Worm (Caenorhabditis elegans): Measurements from ENCODE around the gene ceeh-1.

Gene ceeh-1

ce11 chrIII:793595-793994 lies 38.5 kb downstream of the ceeh-1 start, which contains the start of gene snt-2:
Gene snt-2, minus strand, starts transcription at chrIII:793733.
- TF ChIP-seq lin-39 (tag; optimal IDR thresholded peaks at IDR 0.05): no peak
- TF ChIP-seq unc-62 (GFP tag; optimal IDR thresholded peaks at IDR 0.05): no peak
- TF ChIP-seq nhr-12 (tag; optimal IDR thresholded peaks at IDR 0.05): no peak
- TF ChIP-seq peb-1 (tag; optimal IDR thresholded peaks at IDR 0.05): no peak
- no peak for TF ChIP-seq ztf-4 (tag; optimal IDR thresholded peaks at IDR 0.05)
- TF ChIP-seq lin-13 (GFP tag; optimal IDR thresholded peaks at IDR 0.05): peak; percentile 75
- peak; percentile 48 for TF ChIP-seq fos-1 (tag; optimal IDR thresholded peaks at IDR 0.05)
- no peak for TF ChIP-seq skn-1 (tag; optimal IDR thresholded peaks at IDR 0.05)
- no peak for TF ChIP-seq ztf-11 (tag; optimal IDR thresholded peaks at IDR 0.05)
- TF ChIP-seq crh-2 (tag; optimal IDR thresholded peaks at IDR 0.05): peak; percentile 81
- TF ChIP-seq nhr-23 (tag; optimal IDR thresholded peaks at IDR 0.05): no peak
- peak; percentile 45 for TF ChIP-seq F13H6.1 (tag; optimal IDR thresholded peaks at IDR 0.05)
- TF ChIP-seq elt-3 (tag; optimal IDR thresholded peaks at IDR 0.05): no peak
- TF ChIP-seq lsy-2 (tag; optimal IDR thresholded peaks at IDR 0.05): peak; percentile 97 to 99
- TF ChIP-seq alr-1 (tag; optimal IDR thresholded peaks at IDR 0.05): no peak
- TF ChIP-seq elt-1 (tag; optimal IDR thresholded peaks at IDR 0.05): no peak
- TF ChIP-seq nhr-21 (tag; optimal IDR thresholded peaks at IDR 0.05): peak; percentile 56
- TF ChIP-seq nhr-129 (tag; optimal IDR thresholded peaks at IDR 0.05): peak; percentile 71
- no peak for TF ChIP-seq nhr-10 (tag; optimal IDR thresholded peaks at IDR 0.05)
- peak in 1 of 2 experiments; percentile 39 for TF ChIP-seq mdl-1 (tag; optimal IDR thresholded peaks at IDR 0.05)
- TF ChIP-seq zag-1 (tag; optimal IDR thresholded peaks at IDR 0.05): no peak
- peak; percentile 36 for TF ChIP-seq ZK546.5 (tag; optimal IDR thresholded peaks at IDR 0.05)
- TF ChIP-seq snpc-4 (tag; optimal IDR thresholded peaks at IDR 0.05): peak; percentile 25
- no peak for TF ChIP-seq aly-2 (tag; optimal IDR thresholded peaks at IDR 0.05)
- peak; percentile 50 for TF ChIP-seq nhr-25 (tag; optimal IDR thresholded peaks at IDR 0.05)
- peak; percentile 61 for TF ChIP-seq sma-3 (GFP tag; optimal IDR thresholded peaks at IDR 0.05)
- peak; percentile 21 for TF ChIP-seq ceh-16 (tag; optimal IDR thresholded peaks at IDR 0.05)
- TF ChIP-seq R02D3.7 (tag; optimal IDR thresholded peaks at IDR 0.05): no peak
- TF ChIP-seq ceh-82 (tag; optimal IDR thresholded peaks at IDR 0.05): no peak
- peak; percentile 4 for TF ChIP-seq mab-5 (tag; optimal IDR thresholded peaks at IDR 0.05)
- no peak for TF ChIP-seq nhr-11 (tag; optimal IDR thresholded peaks at IDR 0.05)
- TF ChIP-seq dmd-4 (tag; optimal IDR thresholded peaks at IDR 0.05): no peak
- TF ChIP-seq unc-39 (tag; optimal IDR thresholded peaks at IDR 0.05): no peak
- TF ChIP-seq ztf-1 (GFP tag; conservative IDR thresholded peaks at IDR 0.05): no peak
- TF ChIP-seq sma-9 (GFP tag; optimal IDR thresholded peaks at IDR 0.05): peak; percentile 40
- no peak for TF ChIP-seq sma-9 (tag; optimal IDR thresholded peaks at IDR 0.05)
- TF ChIP-seq blmp-1 (tag; optimal IDR thresholded peaks at IDR 0.05; ENCODE audit: insufficient read depth): no peak
- no peak for TF ChIP-seq nhr-77 (tag; optimal IDR thresholded peaks at IDR 0.05)
- TF ChIP-seq Y55F3AM.14 (GFP tag; optimal IDR thresholded peaks at IDR 0.05): peak; percentile 36
- no peak for TF ChIP-seq nhr-6 (tag; optimal IDR thresholded peaks at IDR 0.05)
- TF ChIP-seq unc-55 (GFP tag; optimal IDR thresholded peaks at IDR 0.05): peak; percentile 92
- no peak for TF ChIP-seq sem-4 (tag; optimal IDR thresholded peaks at IDR 0.05)
- no peak for TF ChIP-seq mbf-1 (tag; optimal IDR thresholded peaks at IDR 0.05)
- TF ChIP-seq egl-27 (tag; optimal IDR thresholded peaks at IDR 0.05): no peak
- TF ChIP-seq C34F6.9 (tag; optimal IDR thresholded peaks at IDR 0.05): peak; percentile 72
- peak; percentile 78 for TF ChIP-seq gmeb-1 (tag; optimal IDR thresholded peaks at IDR 0.05)
- peak; percentile 72 for TF ChIP-seq lin-11 (tag; optimal IDR thresholded peaks at IDR 0.05)
- no peak for TF ChIP-seq ama-1 (optimal IDR thresholded peaks at IDR 0.05)
- TF ChIP-seq nhr-237 (tag; optimal IDR thresholded peaks at IDR 0.05): no peak

Data from whole organism, L2 larva.